Fruit fly (Drosophila melanogaster) whole organism, wandering third instar larva: Measurements from ENCODE around the gene Pmm2.

Source experiments
- Myc ChIP-seq: fragments of >200 bp; optimal IDR thresholded peaks from 2 replicates; lab custom pipeline; 2017
- dsf ChIP-seq: sonication (Bioruptor generic); optimal IDR thresholded peaks from 2 replicates; lab custom pipeline; 2016; ENCODE audit warnings: missing biosample characterization, missing genetic modification characterization, borderline replicate concordance
- fru ChIP-seq: fragments of 200-800 bp; sonication (Bioruptor generic); optimal IDR thresholded peaks from 3 replicates; lab custom pipeline; 2016; ENCODE audit warnings: missing biosample characterization, mild to moderate bottlenecking, missing genetic modification characterization
- h ChIP-seq: fragments of 200-800 bp; sonication (Bioruptor generic); optimal IDR thresholded peaks from 3 replicates; lab custom pipeline; 2016; ENCODE audit warnings: missing biosample characterization, mild to moderate bottlenecking, missing genetic modification characterization

- TF ChIP-seq fru (GFP tag; lab: Kevin White, UChicago) (no peak), h (no peak), Myc (lab: Kevin White, UChicago) (no peak), dsf (no peak)
These were observed at the start of gene Pmm2 for dm6 chr3L:12534318-12534717.
